Fruit fly (Drosophila melanogaster) whole organism, wandering third instar larva: ENCODE measurements around the gene trbl.

Source experiments
- Abd-B ChIP-seq: fragments of >200 bp; optimal IDR thresholded peaks from 2 replicates; lab custom pipeline; 2017; ENCODE audit warnings: missing biosample characterization, missing genetic modification characterization
- CG32264 ChIP-seq: fragments of 200-800 bp; sonication (Bioruptor generic); optimal IDR thresholded peaks from 2 replicates; lab custom pipeline; 2016; ENCODE audit warnings: missing biosample characterization, missing genetic modification characterization
- CG9705 ChIP-seq: fragments of 200-800 bp; sonication (Bioruptor generic); optimal IDR thresholded peaks from 2 replicates; lab custom pipeline; 2018; ENCODE audit warnings: missing biosample characterization, mild to moderate bottlenecking, missing genetic modification characterization
- CrebA ChIP-seq: fragments of 200-800 bp; sonication (Bioruptor generic); optimal IDR thresholded peaks from 2 replicates; lab custom pipeline; 2016; ENCODE audit warnings: missing biosample characterization, mild to moderate bottlenecking, missing genetic modification characterization, borderline replicate concordance
- Dfd ChIP-seq: fragments of >200 bp; optimal IDR thresholded peaks from 2 replicates; lab custom pipeline; 2017; ENCODE audit warnings: missing biosample characterization, missing genetic modification characterization
- Dif ChIP-seq: fragments of 200-275, 200-300 bp; sonication (Bioruptor generic); optimal IDR thresholded peaks from 2 replicates; lab custom pipeline; 2018; ENCODE audit warnings: missing biosample characterization, missing genetic modification characterization; ENCODE audit not compliant: partially characterized antibody
- HLH106 ChIP-seq: fragments of 200-800 bp; optimal IDR thresholded peaks from 3 replicates; lab custom pipeline; 2019; ENCODE audit warnings: missing biosample characterization, mild to moderate bottlenecking, missing genetic modification characterization, moderate library complexity
- Hnf4 ChIP-seq: fragments of 200-800 bp; sonication (Bioruptor generic); optimal IDR thresholded peaks from 2 replicates; lab custom pipeline; 2016; ENCODE audit warnings: missing biosample characterization, mild to moderate bottlenecking, missing genetic modification characterization
- Hr78 ChIP-seq: fragments of >200 bp; optimal IDR thresholded peaks from 2 replicates; lab custom pipeline; 2017; ENCODE audit warnings: missing biosample characterization, missing genetic modification characterization
- Hr83 ChIP-seq: fragments of 200-300 bp; sonication (Bioruptor generic); optimal IDR thresholded peaks from 2 replicates; lab custom pipeline; 2016; ENCODE audit warnings: missing biosample characterization, mild to moderate bottlenecking, missing genetic modification characterization, moderate library complexity; ENCODE audit not compliant: poor library complexity, severe bottlenecking
- Jra ChIP-seq: sonication (Bioruptor generic); optimal IDR thresholded peaks from 2 replicates; lab custom pipeline; 2016; ENCODE audit warnings: missing biosample characterization, missing genetic modification characterization
- Mio ChIP-seq: sonication (Bioruptor generic); optimal IDR thresholded peaks from 2 replicates; lab custom pipeline; 2016; ENCODE audit warnings: missing biosample characterization, missing genetic modification characterization
- Myc ChIP-seq: fragments of >200 bp; optimal IDR thresholded peaks from 2 replicates; lab custom pipeline; 2017
- N ChIP-seq: fragments of >200 bp; optimal IDR thresholded peaks from 2 replicates; lab custom pipeline; 2018; ENCODE audit warnings: missing biosample characterization, missing external identifiers, missing genetic modification characterization
- OdsH ChIP-seq: fragments of 200-800 bp; sonication (Bioruptor generic); optimal IDR thresholded peaks from 2 replicates; lab custom pipeline; 2016; ENCODE audit warnings: missing biosample characterization, mild to moderate bottlenecking, missing genetic modification characterization
- Rel ChIP-seq, 2 experiments: fragments of 200-800 bp; sonication (Bioruptor generic) in 1 of 2; optimal IDR thresholded peaks; 2 replicates in 1 of 2; 3 replicates in 1 of 2; lab custom pipeline; 2016 to 2019; ENCODE audit warnings: mild to moderate bottlenecking in 2 of 2, missing biosample characterization in 2 of 2, missing genetic modification characterization in 2 of 2, moderate library complexity in 1 of 2
- Sp1 ChIP-seq: fragments of 200-800 bp; sonication (Bioruptor generic); optimal IDR thresholded peaks from 3 replicates; lab custom pipeline; 2019; ENCODE audit warnings: missing biosample characterization, mild to moderate bottlenecking, missing genetic modification characterization, moderate library complexity
- Vsx2 ChIP-seq: fragments of 200-300, 225-300 bp; sonication (Bioruptor generic); optimal IDR thresholded peaks from 2 replicates; lab custom pipeline; 2018; ENCODE audit warnings: missing biosample characterization, missing genetic modification characterization; ENCODE audit not compliant: partially characterized antibody
- br ChIP-seq: fragments of 200-800 bp; sonication (Bioruptor generic); optimal IDR thresholded peaks from 2 replicates; lab custom pipeline; 2016; ENCODE audit warnings: missing biosample characterization, missing genetic modification characterization
- brk ChIP-seq: fragments of 200-800 bp; sonication (Bioruptor generic); optimal IDR thresholded peaks from 2 replicates; lab custom pipeline; 2016; ENCODE audit warnings: missing biosample characterization, mild to moderate bottlenecking, missing genetic modification characterization
- dl ChIP-seq, 2 experiments: fragments of 175-275, 200-275 bp in 1 of 2; fragments of 200-275 bp in 1 of 2; sonication (Bioruptor generic); optimal IDR thresholded peaks; lab custom pipeline; 2018; ENCODE audit warnings: mild to moderate bottlenecking in 2 of 2, missing biosample characterization in 2 of 2, missing genetic modification characterization in 2 of 2, moderate library complexity in 2 of 2; ENCODE audit not compliant: partially characterized antibody in 2 of 2, insufficient read depth in 1 of 2
- dmrt93B ChIP-seq: fragments of 200-800 bp; sonication (Bioruptor generic); optimal IDR thresholded peaks from 2 replicates; lab custom pipeline; 2018; ENCODE audit warnings: missing biosample characterization, mild to moderate bottlenecking, missing genetic modification characterization
- dsf ChIP-seq: sonication (Bioruptor generic); optimal IDR thresholded peaks from 2 replicates; lab custom pipeline; 2016; ENCODE audit warnings: missing biosample characterization, missing genetic modification characterization, borderline replicate concordance
- ey ChIP-seq: fragments of 200-800 bp; sonication (Bioruptor generic); optimal IDR thresholded peaks from 2 replicates; lab custom pipeline; 2016; ENCODE audit warnings: missing biosample characterization, missing genetic modification characterization
- foxo ChIP-seq, 2 experiments: fragments of 200-800 bp; sonication (Bioruptor generic); optimal IDR thresholded peaks; 2 replicates in 1 of 2; 3 replicates in 1 of 2; lab custom pipeline; 2016 to 2017; ENCODE audit warnings: missing biosample characterization in 2 of 2, missing genetic modification characterization in 2 of 2
- fru ChIP-seq: fragments of 200-800 bp; sonication (Bioruptor generic); optimal IDR thresholded peaks from 3 replicates; lab custom pipeline; 2016; ENCODE audit warnings: missing biosample characterization, mild to moderate bottlenecking, missing genetic modification characterization
- h ChIP-seq: fragments of 200-800 bp; sonication (Bioruptor generic); optimal IDR thresholded peaks from 3 replicates; lab custom pipeline; 2016; ENCODE audit warnings: missing biosample characterization, mild to moderate bottlenecking, missing genetic modification characterization
- pan ChIP-seq: fragments of >200 bp; optimal IDR thresholded peaks from 2 replicates; lab custom pipeline; 2017
- psq ChIP-seq: fragments of 200-800 bp; sonication (Bioruptor generic); optimal IDR thresholded peaks from 3 replicates; lab custom pipeline; 2017; ENCODE audit warnings: missing biosample characterization, mild to moderate bottlenecking, missing genetic modification characterization, moderate library complexity
- rgr ChIP-seq: fragments of 200-800 bp; sonication (Bioruptor generic); optimal IDR thresholded peaks from 3 replicates; lab custom pipeline; 2016; ENCODE audit warnings: missing biosample characterization, mild to moderate bottlenecking, missing genetic modification characterization
- sage ChIP-seq: fragments of 200-800 bp; sonication (Bioruptor generic); optimal IDR thresholded peaks from 2 replicates; lab custom pipeline; 2016; ENCODE audit warnings: missing biosample characterization, mild to moderate bottlenecking, missing genetic modification characterization
- sv ChIP-seq: fragments of 200-800 bp; sonication (Bioruptor generic); optimal IDR thresholded peaks from 3 replicates; lab custom pipeline; 2016; ENCODE audit warnings: missing biosample characterization, missing genetic modification characterization
- tai ChIP-seq: sonication (Bioruptor generic); optimal IDR thresholded peaks from 2 replicates; lab custom pipeline; 2016; ENCODE audit warnings: missing biosample characterization, missing genetic modification characterization
- usp ChIP-seq: fragments of >200 bp; optimal IDR thresholded peaks from 2 replicates; lab custom pipeline; 2017; ENCODE audit warnings: missing biosample characterization, missing genetic modification characterization
- woc ChIP-seq: sonication (Bioruptor generic); optimal IDR thresholded peaks from 2 replicates; lab custom pipeline; 2016; ENCODE audit warnings: missing biosample characterization, mild to moderate bottlenecking, missing genetic modification characterization

The trbl gene

dm6 chr3L:20353149-20353548 lies 48.3 kb downstream of the trbl start, which contains the start of gene CG5618:
Gene CG5618, plus strand, starts transcription at chr3L:20353449.
- TF ChIP-seq sage (GFP tag; lab: Kevin White, UChicago) (no peak), ey (no peak), tai (GFP tag; lab: Kevin White, UChicago) (no peak), psq (GFP tag; lab: Kevin White, UChicago) (no peak), Dif (GFP tag; lab: Kevin White, UChicago) (no peak), fru (GFP tag; lab: Kevin White, UChicago) (no peak), brk (no peak)

dm6 chr3L:20349333-20349924 lies 52.0 kb downstream of the trbl start:
- TF ChIP-seq fru (GFP tag; lab: Kevin White, UChicago) (no peak), Dif (GFP tag; lab: Kevin White, UChicago) (peak; percentile 88), woc (GFP tag; lab: Kevin White, UChicago) (no peak), Jra (GFP tag; lab: Kevin White, UChicago) (peak; percentile 48), Vsx2 (GFP tag; lab: Kevin White, UChicago) (peak; percentile 65), OdsH (GFP tag; lab: Kevin White, UChicago) (no peak), Sp1 (no peak), sage (GFP tag; lab: Kevin White, UChicago) (peak; percentile 6), dl (GFP tag; optimal IDR thresholded peaks at IDR 0.05; lab: Kevin White, UChicago; ENCODE audit: insufficient read depth in 1 of 2, partially characterized antibody in 2 of 2) (peak; percentile 55 to 88), usp (GFP tag; lab: Kevin White, UChicago) (no peak), Rel (GFP tag; optimal IDR thresholded peaks at IDR 0.05; lab: Kevin White, UChicago) (no peak), Rel (tag; optimal IDR thresholded peaks at IDR 0.05; lab: Kevin White, UChicago) (peak; percentile 100), dsf (GFP tag; lab: Kevin White, UChicago) (no peak), h (GFP tag; lab: Kevin White, UChicago) (peak; percentile 3)

dm6 chr3L:20348581-20349093 lies 52.8 kb downstream of the trbl start:
- TF ChIP-seq pan: no peak
- TF ChIP-seq CrebA: no peak
- no peak for TF ChIP-seq Rel (GFP tag; optimal IDR thresholded peaks at IDR 0.05; lab: Kevin White, UChicago)
- TF ChIP-seq Rel (tag; optimal IDR thresholded peaks at IDR 0.05; lab: Kevin White, UChicago): peak; percentile 56
- no peak for TF ChIP-seq ey
- no peak for TF ChIP-seq h (GFP tag; lab: Kevin White, UChicago)
- no peak for TF ChIP-seq Sp1
- no peak for TF ChIP-seq dl (GFP tag; optimal IDR thresholded peaks at IDR 0.05; lab: Kevin White, UChicago; ENCODE audit: insufficient read depth in 1 of 2, partially characterized antibody in 2 of 2)
- TF ChIP-seq OdsH (GFP tag; lab: Kevin White, UChicago): peak; percentile 31
- no peak for TF ChIP-seq Dif (GFP tag; lab: Kevin White, UChicago)

dm6 chr3L:20347762-20348580 lies 53.4 kb downstream of the trbl start, which contains the start of the genes Rbbp5 and eRF1:
Gene Rbbp5, minus strand, starts transcription at chr3L:20347942.
Gene eRF1, plus strand, starts transcription at chr3L:20348355.
- TF ChIP-seq brk: peak; percentile 83
- TF ChIP-seq fru (GFP tag; lab: Kevin White, UChicago): peak; percentile 71
- TF ChIP-seq Dfd (GFP tag; lab: Kevin White, UChicago): no peak
- TF ChIP-seq HLH106 (tag; lab: Kevin White, UChicago): peak; percentile 81
- peak; percentile 75 for TF ChIP-seq Sp1
- no peak for TF ChIP-seq pan
- peak; percentile 71 for TF ChIP-seq rgr (GFP tag; lab: Kevin White, UChicago)
- TF ChIP-seq woc (GFP tag; lab: Kevin White, UChicago): peak; percentile 80
- peak; percentile 48 for TF ChIP-seq dsf (GFP tag; lab: Kevin White, UChicago)
- peak; percentile 60 for TF ChIP-seq ey
- TF ChIP-seq Dif (GFP tag; lab: Kevin White, UChicago): no peak
- TF ChIP-seq Vsx2 (GFP tag; lab: Kevin White, UChicago): no peak
- TF ChIP-seq foxo (GFP tag; optimal IDR thresholded peaks at IDR 0.05; lab: Kevin White, UChicago): peak in 1 of 2 experiments; percentile 86
- peak; percentile 70 for TF ChIP-seq Hr83
- peak; percentile 39 for TF ChIP-seq CG9705
- peak; percentile 45 for TF ChIP-seq br (GFP tag; lab: Kevin White, UChicago)
- no peak for TF ChIP-seq N (GFP tag; lab: Kevin White, UChicago)
- TF ChIP-seq tai (GFP tag; lab: Kevin White, UChicago): peak; percentile 84
- no peak for TF ChIP-seq Rel (GFP tag; optimal IDR thresholded peaks at IDR 0.05; lab: Kevin White, UChicago)
- no peak for TF ChIP-seq Rel (tag; optimal IDR thresholded peaks at IDR 0.05; lab: Kevin White, UChicago)
- peak; percentile 82 for TF ChIP-seq Hnf4 (GFP tag; lab: Kevin White, UChicago)
- TF ChIP-seq OdsH (GFP tag; lab: Kevin White, UChicago): peak; percentile 72
- TF ChIP-seq sage (GFP tag; lab: Kevin White, UChicago): peak; percentile 54
- TF ChIP-seq Jra (GFP tag; lab: Kevin White, UChicago): peak; percentile 82
- no peak for TF ChIP-seq CrebA
- no peak for TF ChIP-seq Hr78 (GFP tag; lab: Kevin White, UChicago)
- TF ChIP-seq Myc: peak; percentile 4
- peak; percentile 83 for TF ChIP-seq sv (GFP tag; lab: Kevin White, UChicago)
- no peak for TF ChIP-seq Abd-B (GFP tag; lab: Kevin White, UChicago)
- no peak for TF ChIP-seq dmrt93B (GFP tag; lab: Kevin White, UChicago)
- no peak for TF ChIP-seq CG32264 (GFP tag; lab: Kevin White, UChicago)
- TF ChIP-seq psq (GFP tag; lab: Kevin White, UChicago): peak; percentile 74
- no peak for TF ChIP-seq Mio (GFP tag; lab: Kevin White, UChicago)
